Worm (Caenorhabditis elegans): ENCODE results near the gene Y62H9A.16.

The Y62H9A.16 gene

ce11 chrX:11952129-11952528, 34.0 kb downstream of the Y62H9A.16 start:
- TF ChIP-seq ceh-45 (GFP tag; IDR thresholded peaks at IDR 0.05), result no peak
- TF ChIP-seq F13H6.1 (tag; optimal IDR thresholded peaks at IDR 0.05), result no peak
- TF ChIP-seq tbx-2 (tag; optimal IDR thresholded peaks at IDR 0.05), result no peak
- TF ChIP-seq sdc-2 (tag; optimal IDR thresholded peaks at IDR 0.05), result no peak
- no peak for TF ChIP-seq ceh-24 (tag; optimal IDR thresholded peaks at IDR 0.05)

- TF ChIP-seq mec-3 (tag; optimal IDR thresholded peaks at IDR 0.05; ENCODE audit: borderline replicate concordance) (no peak), ttx-3 (tag; optimal IDR thresholded peaks at IDR 0.05) (no peak), odd-2 (tag; optimal IDR thresholded peaks at IDR 0.05) (no peak), pha-4 (tag; optimal IDR thresholded peaks at IDR 0.05) (no peak), fkh-6 (tag; optimal IDR thresholded peaks at IDR 0.05) (no peak), Y22D7AL.16 (tag; optimal IDR thresholded peaks at IDR 0.05) (no peak), unc-55 (GFP tag; optimal IDR thresholded peaks at IDR 0.05) (no peak), gmeb-2 (tag; optimal IDR thresholded peaks at IDR 0.05) (no peak), ceh-14 (tag; optimal IDR thresholded peaks at IDR 0.05) (no peak), nhr-11 (tag; optimal IDR thresholded peaks at IDR 0.05) (no peak), unc-3 (GFP tag; conservative IDR thresholded peaks at IDR 0.05) (no peak), unc-3 (tag; optimal IDR thresholded peaks at IDR 0.05) (no peak), ceh-22 (tag; optimal IDR thresholded peaks at IDR 0.05) (no peak), sox-2 (GFP tag; IDR thresholded peaks at IDR 0.05) (no peak), lim-6 (tag; optimal IDR thresholded peaks at IDR 0.05) (no peak), ceh-18 (tag; optimal IDR thresholded peaks at IDR 0.05) (no peak), T23F11.4 (GFP tag; optimal IDR thresholded peaks at IDR 0.05) (no peak), unc-42 (tag; optimal IDR thresholded peaks at IDR 0.05) (no peak), fax-1 (tag; optimal IDR thresholded peaks at IDR 0.05) (no peak), pat-9 (tag; optimal IDR thresholded peaks at IDR 0.05) (no peak)
Measured at ce11 chrX:11953229-11953628, 35.1 kb downstream of the Y62H9A.16 start, which contains the start of gene T08D10.4. T08D10.4 (minus strand) TSS chrX:11953329.

DNA sequence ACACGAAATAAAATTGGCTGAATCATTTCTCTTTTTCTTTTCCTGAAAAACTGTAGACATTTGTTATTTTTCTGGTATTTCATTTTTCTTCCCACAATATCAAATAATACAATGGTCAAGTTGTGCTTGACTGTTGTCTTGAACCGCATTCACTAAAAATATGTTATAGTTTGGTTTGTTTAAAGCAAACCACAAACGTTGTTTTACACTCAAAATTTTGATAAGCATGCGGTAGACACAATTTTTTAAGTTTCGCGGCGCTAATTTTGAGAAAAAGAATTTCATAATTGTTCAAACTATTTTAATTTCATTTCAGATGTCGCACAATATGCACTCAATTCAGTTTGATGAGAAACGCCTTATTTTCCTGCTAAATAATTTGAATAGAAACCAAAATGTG, 37.0 kb downstream of the Y62H9A.16 start, which contains the start of gene T08D10.3:
T08D10.3 (plus strand) TSS at position 301 of the 400 bp plus-strand sequence.
- no peak for TF ChIP-seq dve-1 (tag; optimal IDR thresholded peaks at IDR 0.05)
- TF ChIP-seq ceh-22 (tag; optimal IDR thresholded peaks at IDR 0.05), result no peak
- no peak for TF ChIP-seq ama-1 (optimal IDR thresholded peaks at IDR 0.05)
- no peak for TF ChIP-seq tbx-7 (tag; optimal IDR thresholded peaks at IDR 0.05)
- TF ChIP-seq pax-1 (tag; optimal IDR thresholded peaks at IDR 0.05), result no peak
- no peak for TF ChIP-seq nhr-11 (tag; optimal IDR thresholded peaks at IDR 0.05)
- TF ChIP-seq tbx-2 (tag; optimal IDR thresholded peaks at IDR 0.05), result no peak
- no peak for TF ChIP-seq pha-4 (tag; optimal IDR thresholded peaks at IDR 0.05)
- no peak for TF ChIP-seq unc-3 (GFP tag; conservative IDR thresholded peaks at IDR 0.05)
- no peak for TF ChIP-seq unc-3 (tag; optimal IDR thresholded peaks at IDR 0.05)
- TF ChIP-seq pat-9 (tag; optimal IDR thresholded peaks at IDR 0.05), result no peak

- no peak for TF ChIP-seq ceh-9 (tag; optimal IDR thresholded peaks at IDR 0.05)
- no peak for TF ChIP-seq syd-9 (tag; optimal IDR thresholded peaks at IDR 0.05)
- no peak for TF ChIP-seq ama-1 (optimal IDR thresholded peaks at IDR 0.05)
- TF ChIP-seq ceh-18 (tag; optimal IDR thresholded peaks at IDR 0.05), result no peak
- no peak for TF ChIP-seq unc-86 (tag; optimal IDR thresholded peaks at IDR 0.05)
- no peak for TF ChIP-seq hlh-30 (tag; optimal IDR thresholded peaks at IDR 0.05; ENCODE audit: insufficient read depth)
Measured at ce11 chrX:11957246-11957645, 39.2 kb downstream of the Y62H9A.16 start, which contains the start of gene T08D10.5. T08D10.5 (plus strand) TSS chrX:11957546.

ce11 chrX:11959838-11960237, 41.7 kb downstream of the Y62H9A.16 start, which contains the start of gene C49F5.8:
C49F5.8 (plus strand) TSS chrX:11960138.
- no peak for TF ChIP-seq Y22D7AL.16 (tag; optimal IDR thresholded peaks at IDR 0.05)
- no peak for TF ChIP-seq fax-1 (tag; optimal IDR thresholded peaks at IDR 0.05)
- no peak for TF ChIP-seq hlh-30 (tag; optimal IDR thresholded peaks at IDR 0.05; ENCODE audit: insufficient read depth)
- no peak for TF ChIP-seq hlh-6 (tag; optimal IDR thresholded peaks at IDR 0.05)
- TF ChIP-seq ceh-30 (tag; optimal IDR thresholded peaks at IDR 0.05), result no peak
- no peak for TF ChIP-seq ahr-1 (tag; optimal IDR thresholded peaks at IDR 0.05)
- TF ChIP-seq npax-4 (tag; optimal IDR thresholded peaks at IDR 0.05), result no peak
- no peak for TF ChIP-seq ceh-34 (tag; optimal IDR thresholded peaks at IDR 0.05)
- no peak for TF ChIP-seq eyg-1 (tag; optimal IDR thresholded peaks at IDR 0.05)
- no peak for TF ChIP-seq dve-1 (tag; optimal IDR thresholded peaks at IDR 0.05)
- no peak for TF ChIP-seq ets-4 (tag; optimal IDR thresholded peaks at IDR 0.05)
- TF ChIP-seq ceh-22 (tag; optimal IDR thresholded peaks at IDR 0.05), result no peak
- TF ChIP-seq ceh-48 (tag; optimal IDR thresholded peaks at IDR 0.05), result no peak
